Worm (Caenorhabditis elegans) whole organism, late embryonic: Measurements from ENCODE around the gene cdc-25.2.

Source experiments
- F13H6.1 ChIP-seq: sonication (generic microtip); optimal IDR thresholded peaks from 2 replicates; lab custom pipeline; 2016; ENCODE audit warnings: missing genetic modification characterization, missing compliant biosample characterization
- T23F11.4 ChIP-seq: fragments of 200-800 bp; sonication (Bioruptor generic); optimal IDR thresholded peaks from 2 replicates; lab custom pipeline; 2018; ENCODE audit warnings: mild to moderate bottlenecking, missing genetic modification characterization, missing compliant biosample characterization
- ama-1 ChIP-seq: fragments of 150-350 bp; optimal IDR thresholded peaks from 2 replicates; lab custom pipeline; 2014
- ceh-31 ChIP-seq: sonication (generic microtip); optimal IDR thresholded peaks from 2 replicates; lab custom pipeline; 2016; ENCODE audit warnings: missing genetic modification characterization, missing compliant biosample characterization
- ceh-9 ChIP-seq: sonication (generic microtip); optimal IDR thresholded peaks from 2 replicates; lab custom pipeline; 2016; ENCODE audit warnings: mild to moderate bottlenecking, missing genetic modification characterization, inconsistent platforms, missing compliant biosample characterization
- elt-2 ChIP-seq: sonication (generic microtip); optimal IDR thresholded peaks from 2 replicates; lab custom pipeline; 2016; ENCODE audit warnings: missing genetic modification reagents, missing genetic modification characterization, missing compliant biosample characterization
- fkh-10 ChIP-seq: fragments of 150-350 bp; optimal IDR thresholded peaks from 2 replicates; lab custom pipeline; 2014; ENCODE audit warnings: missing biosample characterization, missing genetic modification reagents, missing genetic modification characterization
- mec-3 ChIP-seq: sonication (generic microtip); optimal IDR thresholded peaks from 2 replicates; lab custom pipeline; 2016; ENCODE audit warnings: borderline replicate concordance, missing genetic modification characterization, missing compliant biosample characterization
- nhr-11 ChIP-seq: fragments of 150-350 bp; optimal IDR thresholded peaks from 2 replicates; lab custom pipeline; 2014; ENCODE audit warnings: missing biosample characterization, missing genetic modification characterization
- pag-3 ChIP-seq: sonication (generic microtip); optimal IDR thresholded peaks from 2 replicates; lab custom pipeline; 2016; ENCODE audit warnings: missing compliant biosample characterization, missing genetic modification characterization, borderline replicate concordance
- pha-4 ChIP-seq: fragments of 150-350 bp; optimal IDR thresholded peaks from 2 replicates; lab custom pipeline; 2018; ENCODE audit warnings: missing biosample characterization, missing genetic modification reagents, missing genetic modification characterization
- pqm-1 ChIP-seq: sonication (generic microtip); optimal IDR thresholded peaks from 2 replicates; lab custom pipeline; 2016; ENCODE audit warnings: missing genetic modification characterization, missing compliant biosample characterization
- rnt-1 ChIP-seq: sonication (generic microtip); optimal IDR thresholded peaks from 2 replicates; lab custom pipeline; 2016; ENCODE audit warnings: missing genetic modification characterization, missing compliant biosample characterization
- sox-2 ChIP-seq: fragments of 200-800 bp; sonication (Bioruptor generic); IDR thresholded peaks from 2 replicates; pipeline ENCODE4 v1.3.6; 2022; ENCODE audit warnings: missing genetic modification reagents, missing genetic modification characterization, missing compliant biosample characterization

- TF ChIP-seq pqm-1 (tag; lab: Kevin White, UChicago) (no peak), ama-1 (lab: Kevin White, UChicago) (no peak), rnt-1 (tag; lab: Kevin White, UChicago) (no peak), T23F11.4 (GFP tag; lab: Kevin White, UChicago) (no peak), elt-2 (tag; lab: Kevin White, UChicago) (no peak), ceh-31 (tag; lab: Kevin White, UChicago) (no peak), F13H6.1 (tag; lab: Kevin White, UChicago) (no peak), mec-3 (tag; lab: Kevin White, UChicago) (no peak), ceh-9 (tag; lab: Kevin White, UChicago) (no peak), pha-4 (tag; lab: Kevin White, UChicago) (no peak), fkh-10 (no peak), pag-3 (no peak), sox-2 (GFP tag; lab: Robert Waterston, UW) (no peak), nhr-11 (tag; lab: Kevin White, UChicago) (no peak)
Measured at ce11 chrV:1538842-1539241, 28.0 kb upstream of the cdc-25.2 start.
